Worm (Caenorhabditis elegans): ENCODE measurements around the gene F10G7.9.

Gene F10G7.9

ce11 chrII:4741527-4742187 is 35.4 kb upstream of the F10G7.9 start, which contains the start of gene acs-11 (continued):
- no peak for TF ChIP-seq nhr-28 (tag; optimal IDR thresholded peaks at IDR 0.05)
- TF ChIP-seq efl-1 (optimal IDR thresholded peaks at IDR 0.05): no peak
- peak in 1 of 2 experiments; percentile 89 for TF ChIP-seq efl-1 (GFP tag; optimal IDR thresholded peaks at IDR 0.05 in 1 of 2)
- no peak for TF ChIP-seq lin-39 (tag; optimal IDR thresholded peaks at IDR 0.05)
- no peak for TF ChIP-seq ztf-4 (tag; optimal IDR thresholded peaks at IDR 0.05)
- TF ChIP-seq mdl-1 (tag; optimal IDR thresholded peaks at IDR 0.05): peak in 1 of 2 experiments; percentile 5
- peak; percentile 25 for TF ChIP-seq nhr-71 (tag; optimal IDR thresholded peaks at IDR 0.05)

- no peak for TF ChIP-seq ztf-4 (tag; optimal IDR thresholded peaks at IDR 0.05)
- TF ChIP-seq Y116A8C.19 (tag; optimal IDR thresholded peaks at IDR 0.05; ENCODE audit: borderline replicate concordance): peak; percentile 52
- peak; percentile 73 for TF ChIP-seq blmp-1 (tag; optimal IDR thresholded peaks at IDR 0.05)
- TF ChIP-seq efl-1 (optimal IDR thresholded peaks at IDR 0.05): peak; percentile 97 to 100
- TF ChIP-seq efl-1 (GFP tag; optimal IDR thresholded peaks at IDR 0.05 in 1 of 2): peak; percentile 96 to 99
- TF ChIP-seq unc-30 (tag; optimal IDR thresholded peaks at IDR 0.05): no peak
- TF ChIP-seq ets-5 (GFP tag; IDR thresholded peaks at IDR 0.05): no peak
- peak; percentile 86 for TF ChIP-seq fkh-4 (tag; optimal IDR thresholded peaks at IDR 0.05; ENCODE audit: borderline replicate concordance)
- TF ChIP-seq unc-98 (GFP tag; IDR thresholded peaks at IDR 0.05): peak; percentile 85
- peak; percentile 52 for TF ChIP-seq fos-1 (tag; optimal IDR thresholded peaks at IDR 0.05)
- TF ChIP-seq nhr-85 (tag): peak; percentile 88
- TF ChIP-seq egl-27 (tag; optimal IDR thresholded peaks at IDR 0.05): no peak
- peak in 1 of 2 experiments; percentile 88 for TF ChIP-seq ztf-11 (tag; optimal IDR thresholded peaks at IDR 0.05)
- peak; percentile 47 for TF ChIP-seq hpl-2 (GFP tag; optimal IDR thresholded peaks at IDR 0.05)
- TF ChIP-seq nhr-20 (tag; optimal IDR thresholded peaks at IDR 0.05): peak; percentile 86
- no peak for TF ChIP-seq sup-37 (GFP tag; optimal IDR thresholded peaks at IDR 0.05)
- peak; percentile 63 for TF ChIP-seq ceh-8 (GFP tag; optimal IDR thresholded peaks at IDR 0.05)
- no peak for TF ChIP-seq C34B4.2 (tag; optimal IDR thresholded peaks at IDR 0.05)
- peak; percentile 86 for TF ChIP-seq snu-23 (GFP tag; optimal IDR thresholded peaks at IDR 0.05)
- no peak for TF ChIP-seq nhr-11 (tag; optimal IDR thresholded peaks at IDR 0.05)
- TF ChIP-seq nhr-90 (tag; optimal IDR thresholded peaks at IDR 0.05; ENCODE audit: poor library complexity): peak; percentile 90
- peak; percentile 81 for TF ChIP-seq isw-1 (GFP tag; IDR thresholded peaks at IDR 0.05)
- peak; percentile 71 for TF ChIP-seq C16A3.4 (tag; optimal IDR thresholded peaks at IDR 0.05)
- TF ChIP-seq jun-1 (tag; optimal IDR thresholded peaks at IDR 0.05): peak; percentile 73
- peak; percentile 87 for TF ChIP-seq sox-4 (tag; optimal IDR thresholded peaks at IDR 0.05)
- TF ChIP-seq lin-39 (tag; optimal IDR thresholded peaks at IDR 0.05): peak; percentile 35
- peak; percentile 61 for TF ChIP-seq grh-1 (GFP tag; IDR thresholded peaks at IDR 0.05)
- peak; percentile 82 for TF ChIP-seq nhr-19 (GFP tag; conservative IDR thresholded peaks at IDR 0.05)
- TF ChIP-seq nhr-47 (tag; optimal IDR thresholded peaks at IDR 0.05): peak; percentile 92
- no peak for TF ChIP-seq unc-62 (GFP tag; optimal IDR thresholded peaks at IDR 0.05)
- peak; percentile 78 for TF ChIP-seq skn-1 (tag; optimal IDR thresholded peaks at IDR 0.05)
- TF ChIP-seq egl-13 (tag; optimal IDR thresholded peaks at IDR 0.05): peak; percentile 84
- TF ChIP-seq nhr-12 (tag; optimal IDR thresholded peaks at IDR 0.05): no peak
- peak; percentile 93 for TF ChIP-seq ceh-90 (tag; optimal IDR thresholded peaks at IDR 0.05)
- peak; percentile 91 for TF ChIP-seq nhr-71 (tag; optimal IDR thresholded peaks at IDR 0.05)
- no peak for TF ChIP-seq pqm-1 (tag; optimal IDR thresholded peaks at IDR 0.05)
- no peak for TF ChIP-seq alr-1 (tag; optimal IDR thresholded peaks at IDR 0.05; ENCODE audit: borderline replicate concordance)
- peak; percentile 25 for TF ChIP-seq fkh-10 (GFP tag; optimal IDR thresholded peaks at IDR 0.05)
- peak; percentile 18 for TF ChIP-seq unc-130 (tag; optimal IDR thresholded peaks at IDR 0.05)
- TF ChIP-seq lir-3 (tag; optimal IDR thresholded peaks at IDR 0.05; ENCODE audit: poor library complexity): peak; percentile 95
- no peak for TF ChIP-seq hlh-4 (tag; optimal IDR thresholded peaks at IDR 0.05)
- TF ChIP-seq lin-15B (tag; optimal IDR thresholded peaks at IDR 0.05): peak; percentile 55
- peak; percentile 57 for TF ChIP-seq vab-15 (tag; optimal IDR thresholded peaks at IDR 0.05)
- TF ChIP-seq nhr-77 (tag; optimal IDR thresholded peaks at IDR 0.05): no peak
- TF ChIP-seq lin-35 (GFP tag; optimal IDR thresholded peaks at IDR 0.05): peak; percentile 96 to 97
- peak; percentile 81 for TF ChIP-seq F16B12.6 (tag; optimal IDR thresholded peaks at IDR 0.05)
- TF ChIP-seq lin-13 (GFP tag; optimal IDR thresholded peaks at IDR 0.05): peak; percentile 37
Observed at ce11 chrII:4739984-4740462, 33.7 kb upstream of the F10G7.9 start, which contains the start of gene eas-1. Gene eas-1 (plus strand): TSS chrII:4740412.
